Worm (Caenorhabditis elegans): ENCODE results near the gene mcp-1.

mcp-1 gene

DNA sequence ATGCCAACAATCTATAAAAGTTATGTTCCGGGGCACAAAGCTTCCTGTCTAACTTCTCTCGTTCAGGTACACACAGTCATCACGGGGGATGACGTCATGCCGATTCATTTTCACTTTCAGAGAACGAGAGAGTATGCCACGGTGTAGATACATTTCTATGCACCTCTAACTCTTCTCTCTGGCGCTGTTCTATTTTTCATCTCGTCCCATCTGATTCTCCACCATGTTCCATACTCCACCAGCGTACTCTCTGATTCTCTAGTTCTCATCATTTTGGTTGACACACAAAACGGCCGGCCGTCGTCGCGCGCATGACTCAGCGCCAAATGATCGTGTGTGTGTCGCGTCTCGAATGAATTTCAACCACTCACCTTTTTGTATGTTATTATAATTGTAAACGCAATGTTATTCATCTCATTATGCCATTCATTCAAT is 38.8 kb downstream of the mcp-1 start (continued):
- TF ChIP-seq C17E4.6 (GFP tag; IDR thresholded peaks at IDR 0.05) (no peak), ets-4 (GFP tag; optimal IDR thresholded peaks at IDR 0.05) (peak; percentile 91), F22D6.2 (tag; optimal IDR thresholded peaks at IDR 0.05) (peak; percentile 72), him-1 (tag; optimal IDR thresholded peaks at IDR 0.05) (no peak), pbrm-1 (GFP tag; IDR thresholded peaks at IDR 0.05) (peak; percentile 86), C06A6.2 (GFP tag; conservative IDR thresholded peaks at IDR 0.05) (peak; percentile 78), F55B11.4 (tag; optimal IDR thresholded peaks at IDR 0.05; ENCODE audit: borderline replicate concordance, insufficient read depth) (no peak), ccch-3 (GFP tag; optimal IDR thresholded peaks at IDR 0.05) (no peak), mel-28 (tag; optimal IDR thresholded peaks at IDR 0.05; ENCODE audit: borderline replicate concordance) (no peak), ceh-27 (GFP tag; optimal IDR thresholded peaks at IDR 0.05) (peak; percentile 80), snpc-1.3 (tag; optimal IDR thresholded peaks at IDR 0.05; ENCODE audit: insufficient read depth) (no peak), chd-7 (tag; optimal IDR thresholded peaks at IDR 0.05) (peak; percentile 96), ceh-79 (tag; optimal IDR thresholded peaks at IDR 0.05) (no peak), let-526 (GFP tag; IDR thresholded peaks at IDR 0.05) (peak; percentile 80; the same call in 1 of the 2 replicates), dpff-1 (tag; optimal IDR thresholded peaks at IDR 0.05) (no peak), T26A5.8 (tag; optimal IDR thresholded peaks at IDR 0.05) (no peak), nhr-90 (tag; optimal IDR thresholded peaks at IDR 0.05) (peak; percentile 75), F10E7.11 (tag; optimal IDR thresholded peaks at IDR 0.05) (no peak), nhr-120 (GFP tag; IDR thresholded peaks at IDR 0.05) (no peak), sdz-38 (tag; optimal IDR thresholded peaks at IDR 0.05) (no peak), lin-26 (GFP tag; IDR thresholded peaks at IDR 0.05) (peak; percentile 67; the same call in 1 of the 2 replicates), nhr-27 (tag; optimal IDR thresholded peaks at IDR 0.05) (no peak), athp-1 (tag; optimal IDR thresholded peaks at IDR 0.05) (peak; percentile 69), egl-18 (GFP tag; IDR thresholded peaks at IDR 0.05) (0 out of 2 replicates have a peak, but pooled peaks have one; percentile 21), efl-1 (GFP tag; optimal IDR thresholded peaks at IDR 0.05) (no peak), tlf-1 (GFP tag; optimal IDR thresholded peaks at IDR 0.05) (peak; percentile 85), D2030.7 (GFP tag; IDR thresholded peaks at IDR 0.05) (no peak), B0035.1 (tag; optimal IDR thresholded peaks at IDR 0.05) (peak; percentile 13), B0336.3 (GFP tag; IDR thresholded peaks at IDR 0.05) (peak; percentile 93), lir-1 (GFP tag; conservative IDR thresholded peaks at IDR 0.05) (peak; percentile 81), F33H1.4 (GFP tag; IDR thresholded peaks at IDR 0.05) (no peak), F23B12.7 (tag; optimal IDR thresholded peaks at IDR 0.05; ENCODE audit: insufficient read depth) (no peak), F49E8.2 (tag; optimal IDR thresholded peaks at IDR 0.05; ENCODE audit: insufficient read depth) (no peak), ztf-22 (GFP tag; optimal IDR thresholded peaks at IDR 0.05) (peak; percentile 83), fkh-3 (tag; optimal IDR thresholded peaks at IDR 0.05) (no peak), unc-62 (GFP tag; optimal IDR thresholded peaks at IDR 0.05) (peak; percentile 25), bed-1 (GFP tag; IDR thresholded peaks at IDR 0.05) (no peak), attf-6 (GFP tag; IDR thresholded peaks at IDR 0.05) (no peak), madf-10 (tag; optimal IDR thresholded peaks at IDR 0.05) (peak; percentile 93), zfh-2 (GFP tag; conservative IDR thresholded peaks at IDR 0.05) (peak; percentile 90), aptf-2 (GFP tag; conservative IDR thresholded peaks at IDR 0.05) (no peak), ztf-25 (GFP tag; IDR thresholded peaks at IDR 0.05) (no peak), snpc-1.1 (tag; optimal IDR thresholded peaks at IDR 0.05; ENCODE audit: insufficient read depth) (no peak), ztf-18 (tag; optimal IDR thresholded peaks at IDR 0.05) (peak; percentile 64), repo-1 (tag; optimal IDR thresholded peaks at IDR 0.05) (peak; percentile 77), F39B2.1 (GFP tag; IDR thresholded peaks at IDR 0.05) (no peak), nfya-1 (tag; optimal IDR thresholded peaks at IDR 0.05; ENCODE audit: borderline replicate concordance, insufficient read depth) (no peak)

Data from whole organism, young adult.